Fruit fly (Drosophila melanogaster) whole organism, embryonic: Measurements from ENCODE around the gene CG5886.

Source experiments
- ATbp ChIP-seq: fragments of 200-800 bp; sonication (Bioruptor generic); optimal IDR thresholded peaks from 2 replicates; lab custom pipeline; 2017; ENCODE audit warnings: missing biosample characterization, mild to moderate bottlenecking, missing genetic modification characterization, missing genetic modification reagents
- Bdp1 ChIP-seq: fragments of 200-800 bp; sonication (Bioruptor generic); optimal IDR thresholded peaks from 3 replicates; lab custom pipeline; 2016; ENCODE audit warnings: missing biosample characterization, missing genetic modification characterization
- CG10274 ChIP-seq: fragments of 200-800 bp; sonication (Bioruptor generic); optimal IDR thresholded peaks from 3 replicates; lab custom pipeline; 2017; ENCODE audit warnings: missing biosample characterization, mild to moderate bottlenecking, missing genetic modification characterization
- CG10543 ChIP-seq: fragments of 200-800 bp; sonication (Bioruptor generic); optimal IDR thresholded peaks from 3 replicates; lab custom pipeline; 2017; ENCODE audit warnings: missing biosample characterization, mild to moderate bottlenecking, missing genetic modification characterization, moderate library complexity
- CG11456 ChIP-seq: fragments of 200-800 bp; sonication (Bioruptor generic); IDR thresholded peaks from 3 replicates; pipeline ENCODE4 v1.3.6; 2022; ENCODE audit warnings: missing biosample characterization, missing genetic modification characterization
- CG12391 ChIP-seq: fragments of 200-800 bp; sonication (Bioruptor generic); optimal IDR thresholded peaks from 3 replicates; lab custom pipeline; 2018; ENCODE audit warnings: missing biosample characterization, mild to moderate bottlenecking, missing genetic modification characterization, moderate library complexity
- CG13775 ChIP-seq: fragments of 200-800 bp; sonication (Bioruptor generic); optimal IDR thresholded peaks from 3 replicates; lab custom pipeline; 2017; ENCODE audit warnings: missing biosample characterization, mild to moderate bottlenecking, missing genetic modification characterization
- CG15073 ChIP-seq: fragments of 200-800 bp; sonication (Bioruptor generic); optimal IDR thresholded peaks from 2 replicates; lab custom pipeline; 2016; ENCODE audit warnings: missing biosample characterization, missing genetic modification characterization
- CG15601 ChIP-seq: fragments of 200-800 bp; sonication (Bioruptor generic); optimal IDR thresholded peaks from 3 replicates; lab custom pipeline; 2019; ENCODE audit warnings: missing biosample characterization, mild to moderate bottlenecking, missing genetic modification characterization, moderate library complexity
- CG1602 ChIP-seq: fragments of 200-800 bp; sonication (Bioruptor generic); optimal IDR thresholded peaks from 3 replicates; lab custom pipeline; 2016; ENCODE audit warnings: missing biosample characterization, missing genetic modification characterization
- CG17568 ChIP-seq: fragments of 200-800 bp; sonication (Bioruptor generic); optimal IDR thresholded peaks from 2 replicates; lab custom pipeline; 2018; ENCODE audit warnings: missing biosample characterization, mild to moderate bottlenecking, missing genetic modification characterization, moderate library complexity
- CG17829 ChIP-seq: fragments of 200-800 bp; optimal IDR thresholded peaks from 2 replicates; lab custom pipeline; 2019; ENCODE audit warnings: missing biosample characterization, mild to moderate bottlenecking, missing genetic modification characterization, moderate library complexity
- CG2199 ChIP-seq: fragments of 200-800 bp; sonication (Bioruptor generic); IDR thresholded peaks from 3 replicates; pipeline ENCODE4 v1.3.6; 2022; ENCODE audit warnings: missing biosample characterization, missing genetic modification characterization
- CG2889 ChIP-seq: fragments of 200-800 bp; sonication (Bioruptor generic); IDR thresholded peaks from 3 replicates; pipeline ENCODE4 v1.3.6; 2022; ENCODE audit warnings: missing biosample characterization, missing genetic modification characterization
- CG34422 ChIP-seq: fragments of 200-800 bp; sonication (Bioruptor generic); IDR thresholded peaks from 3 replicates; pipeline ENCODE4 v1.3.6; 2022; ENCODE audit warnings: missing biosample characterization, missing genetic modification characterization
- CG4328 ChIP-seq: fragments of 200-800 bp; sonication (Bioruptor generic); optimal IDR thresholded peaks from 3 replicates; lab custom pipeline; 2017; ENCODE audit warnings: missing biosample characterization, missing genetic modification reagents, missing genetic modification characterization
- CG6854 ChIP-seq: fragments of 200-800 bp; sonication (Bioruptor generic); optimal IDR thresholded peaks from 3 replicates; lab custom pipeline; 2017; ENCODE audit warnings: missing biosample characterization, mild to moderate bottlenecking, missing genetic modification characterization
- CG8944 ChIP-seq: fragments of 200-800 bp; sonication (Bioruptor generic); optimal IDR thresholded peaks from 3 replicates; lab custom pipeline; 2016; ENCODE audit warnings: missing biosample characterization, missing genetic modification characterization
- Dbx ChIP-seq: fragments of 200-800 bp; sonication (Bioruptor generic); IDR thresholded peaks from 3 replicates; pipeline ENCODE4 v1.3.6; 2022; ENCODE audit warnings: missing biosample characterization, missing genetic modification characterization
- Doc3 ChIP-seq: fragments of 200-800 bp; sonication (Bioruptor generic); IDR thresholded peaks from 3 replicates; pipeline ENCODE4 v1.3.6; 2022; ENCODE audit warnings: missing biosample characterization, missing genetic modification characterization; ENCODE audit not compliant: partially characterized antibody
- Dref ChIP-seq: fragments of 200-800 bp; sonication (Bioruptor generic); IDR thresholded peaks from 2 replicates; pipeline ENCODE4 v1.3.6; 2022; ENCODE audit warnings: missing biosample characterization, missing genetic modification characterization
- Fer1 ChIP-seq: fragments of 200-800 bp; sonication (Bioruptor generic); optimal IDR thresholded peaks from 2 replicates; lab custom pipeline; 2017; ENCODE audit warnings: missing biosample characterization, mild to moderate bottlenecking, missing genetic modification characterization
- HLH4C ChIP-seq: fragments of 200-800 bp; sonication (Bioruptor generic); IDR thresholded peaks from 3 replicates; pipeline ENCODE4 v1.3.6; 2022; ENCODE audit warnings: missing biosample characterization, missing genetic modification characterization; ENCODE audit not compliant: partially characterized antibody
- Hr39 ChIP-seq: fragments of >200 bp; optimal IDR thresholded peaks from 2 replicates; lab custom pipeline; 2017
- NC2β ChIP-seq: fragments of 200-800 bp; sonication (Bioruptor generic); optimal IDR thresholded peaks from 2 replicates; lab custom pipeline; 2016; ENCODE audit warnings: missing biosample characterization, missing genetic modification characterization
- NFAT ChIP-seq: fragments of 200-800 bp; sonication (Bioruptor generic); IDR thresholded peaks from 2 replicates; pipeline ENCODE4 v1.3.6; 2022; ENCODE audit warnings: missing biosample characterization, missing genetic modification characterization
- Optix ChIP-seq: fragments of 200-800 bp; sonication (Bioruptor generic); IDR thresholded peaks from 3 replicates; pipeline ENCODE4 v1.3.6; 2022; ENCODE audit warnings: missing biosample characterization, missing genetic modification characterization
- Ssrp ChIP-seq: fragments of 200-800 bp; sonication (Bioruptor generic); optimal IDR thresholded peaks from 2 replicates; lab custom pipeline; 2018; ENCODE audit warnings: missing biosample characterization, mild to moderate bottlenecking, missing genetic modification characterization, moderate library complexity
- TFAM ChIP-seq: fragments of 200-800 bp; sonication (Bioruptor generic); optimal IDR thresholded peaks from 2 replicates; lab custom pipeline; 2017; ENCODE audit warnings: missing biosample characterization, missing genetic modification characterization, inconsistent platforms
- Xbp1 ChIP-seq: fragments of 200-800 bp; sonication (Bioruptor generic); optimal IDR thresholded peaks from 3 replicates; lab custom pipeline; 2016; ENCODE audit warnings: missing biosample characterization, mild to moderate bottlenecking, missing genetic modification characterization
- bsh ChIP-seq, 2 experiments: fragments of 200-800 bp; sonication (Bioruptor generic); optimal IDR thresholded peaks; 2 replicates each; lab custom pipeline; 2017 to 2018; ENCODE audit warnings: mild to moderate bottlenecking in 2 of 2, missing biosample characterization in 2 of 2, missing genetic modification characterization in 2 of 2, moderate library complexity in 1 of 2
- chinmo ChIP-seq: fragments of 200-800 bp; sonication (Bioruptor generic); IDR thresholded peaks from 4 replicates; pipeline ENCODE4 v1.3.6; 2022; ENCODE audit warnings: missing biosample characterization, missing genetic modification characterization; ENCODE audit not compliant: partially characterized antibody
- chm ChIP-seq: fragments of 200-800 bp; sonication (Bioruptor generic); IDR thresholded peaks from 2 replicates; pipeline ENCODE4 v1.3.6; 2022; ENCODE audit warnings: missing biosample characterization, missing genetic modification characterization
- dati ChIP-seq: fragments of 200-800 bp; sonication (Bioruptor generic); IDR thresholded peaks from 2 replicates; pipeline ENCODE4 v1.3.6; 2022; ENCODE audit warnings: missing biosample characterization, missing genetic modification characterization
- dysf ChIP-seq: fragments of 200-800 bp; sonication (Bioruptor generic); IDR thresholded peaks from 3 replicates; pipeline ENCODE4 v1.3.6; 2022; ENCODE audit warnings: missing biosample characterization, missing genetic modification characterization
- emc ChIP-seq: fragments of 200-800 bp; sonication (Bioruptor generic); optimal IDR thresholded peaks from 2 replicates; lab custom pipeline; 2016; ENCODE audit warnings: missing biosample characterization, missing genetic modification characterization
- ken ChIP-seq: fragments of 200-800 bp; sonication (Bioruptor generic); IDR thresholded peaks from 3 replicates; pipeline ENCODE4 v1.3.6; 2022; ENCODE audit warnings: missing biosample characterization, missing genetic modification characterization
- lilli ChIP-seq: fragments of 200-800 bp; sonication (Bioruptor generic); optimal IDR thresholded peaks from 3 replicates; lab custom pipeline; 2016; ENCODE audit warnings: missing biosample characterization, missing genetic modification characterization
- mld ChIP-seq: fragments of 200-800 bp; sonication (Bioruptor generic); IDR thresholded peaks from 3 replicates; pipeline ENCODE4 v1.3.6; 2022; ENCODE audit warnings: missing biosample characterization, missing genetic modification characterization; ENCODE audit not compliant: partially characterized antibody
- nmo ChIP-seq: fragments of 200-800 bp; sonication (Bioruptor generic); optimal IDR thresholded peaks from 2 replicates; lab custom pipeline; 2018; ENCODE audit warnings: missing biosample characterization, mild to moderate bottlenecking, missing genetic modification characterization, moderate library complexity
- onecut ChIP-seq: fragments of 200-800 bp; sonication (Bioruptor generic); IDR thresholded peaks from 2 replicates; pipeline ENCODE4 v1.3.6; 2022; ENCODE audit warnings: missing biosample characterization, missing genetic modification characterization
- run ChIP-seq: fragments of 200-800 bp; sonication (Bioruptor generic); optimal IDR thresholded peaks from 3 replicates; lab custom pipeline; 2018; ENCODE audit warnings: missing biosample characterization, mild to moderate bottlenecking, missing genetic modification characterization
- schlank ChIP-seq: fragments of 200-800 bp; sonication (Bioruptor generic); optimal IDR thresholded peaks from 2 replicates; lab custom pipeline; 2018; ENCODE audit warnings: missing biosample characterization, mild to moderate bottlenecking, missing genetic modification characterization
- sd ChIP-seq: fragments of 200-800 bp; sonication (Bioruptor generic); optimal IDR thresholded peaks from 3 replicates; lab custom pipeline; 2018; ENCODE audit warnings: missing biosample characterization, mild to moderate bottlenecking, missing genetic modification characterization, moderate library complexity
- sisA ChIP-seq: fragments of 200-800 bp; sonication (Bioruptor generic); IDR thresholded peaks from 2 replicates; pipeline ENCODE4 v1.3.6; 2022; ENCODE audit warnings: missing biosample characterization, missing genetic modification characterization
- so ChIP-seq: fragments of 200-800 bp; sonication (Bioruptor generic); IDR thresholded peaks from 3 replicates; pipeline ENCODE4 v1.3.6; 2022; ENCODE audit warnings: missing biosample characterization, missing genetic modification characterization
- tgo ChIP-seq: fragments of 200-800 bp; sonication (Bioruptor generic); IDR thresholded peaks from 3 replicates; pipeline ENCODE4 v1.3.6; 2022; ENCODE audit warnings: missing biosample characterization, missing genetic modification characterization
- tup ChIP-seq: fragments of 200-800 bp; sonication (Bioruptor generic); optimal IDR thresholded peaks from 2 replicates; lab custom pipeline; 2016; ENCODE audit warnings: missing biosample characterization, mild to moderate bottlenecking, missing genetic modification characterization, moderate library complexity
- zfh2 ChIP-seq: fragments of 200-800 bp; sonication (Bioruptor generic); optimal IDR thresholded peaks from 2 replicates; lab custom pipeline; 2016; ENCODE audit warnings: missing biosample characterization, missing genetic modification characterization

Gene CG5886

dm6 chr3R:25880971-25881809 lies 29.8 kb downstream of the CG5886 start, which contains the start of gene Tsp96F (continued):
- TF ChIP-seq CG10543 (no peak), Bdp1 (GFP tag; lab: Kevin White, UChicago) (no peak), CG4328 (GFP tag; lab: Kevin White, UChicago) (no peak), zfh2 (GFP tag; lab: Kevin White, UChicago) (no peak), CG17829 (tag; lab: Kevin White, UChicago) (peak; percentile 4), NC2β (GFP tag; lab: Kevin White, UChicago) (no peak), Ssrp (no peak), CG15601 (tag; lab: Kevin White, UChicago) (no peak), chinmo (GFP tag; lab: Robert Waterston, UW) (0 out of 4 replicates have a peak, but pooled peaks have one; percentile 41), NFAT (GFP tag; lab: Robert Waterston, UW) (no peak), chm (GFP tag; lab: Robert Waterston, UW) (peak; percentile 51; the same call in 1 of the 2 replicates), Doc3 (GFP tag; lab: Robert Waterston, UW) (no peak; the same call in 2 of the 3 replicates), CG15073 (GFP tag; lab: Kevin White, UChicago) (no peak), Dbx (GFP tag; lab: Robert Waterston, UW) (no peak; the same call in 2 of the 3 replicates), Hr39 (lab: Kevin White, UChicago) (no peak), Optix (GFP tag; lab: Robert Waterston, UW) (no peak), schlank (tag; lab: Kevin White, UChicago) (no peak), dati (no peak), nmo (GFP tag; lab: Kevin White, UChicago) (no peak), run (tag; lab: Kevin White, UChicago) (no peak), CG8944 (GFP tag; lab: Kevin White, UChicago) (peak; percentile 0), so (peak; percentile 20; the same call in 1 of the 3 replicates), Dref (GFP tag; lab: Robert Waterston, UW) (peak; percentile 80), HLH4C (GFP tag; lab: Robert Waterston, UW) (no peak; the same call in none of the 3 replicates), ken (GFP tag; lab: Robert Waterston, UW) (0 out of 3 replicates have a peak, but pooled peaks have one; percentile 9), mld (no peak), CG17568 (GFP tag; lab: Kevin White, UChicago) (peak; percentile 35), CG2199 (GFP tag; lab: Robert Waterston, UW) (no peak), bsh (GFP tag; optimal IDR thresholded peaks at IDR 0.05; lab: Kevin White, UChicago) (peak in 1 of 2 experiments; percentile 22), CG1602 (no peak), Fer1 (GFP tag; lab: Kevin White, UChicago) (no peak), CG10274 (GFP tag; lab: Kevin White, UChicago) (no peak), TFAM (no peak), CG12391 (tag; lab: Kevin White, UChicago) (no peak), dysf (GFP tag; lab: Robert Waterston, UW) (no peak), tgo (no peak), Xbp1 (GFP tag; lab: Kevin White, UChicago) (no peak), CG2889 (GFP tag; lab: Robert Waterston, UW) (no peak), emc (no peak), CG34422 (GFP tag; lab: Robert Waterston, UW) (no peak; the same call in 2 of the 3 replicates), CG11456 (no peak), sisA (no peak), CG13775 (GFP tag; lab: Kevin White, UChicago) (no peak), ATbp (no peak), tup (GFP tag; lab: Kevin White, UChicago) (no peak), CG6854 (GFP tag; lab: Kevin White, UChicago) (no peak), sd (tag; lab: Kevin White, UChicago) (peak; percentile 45), onecut (GFP tag; lab: Robert Waterston, UW) (peak; percentile 27; the same call in 1 of the 2 replicates), lilli (no peak)
